Worm (Caenorhabditis elegans): ENCODE measurements around the gene sqv-3.

The sqv-3 gene

ce11 chrIII:9824330-9824934, 44.3 kb upstream of the sqv-3 start, which contains the start of gene lin-52:
Gene lin-52, minus strand, starts transcription at chrIII:9824750.
- peak; percentile 87 for TF ChIP-seq ama-1 (optimal IDR thresholded peaks at IDR 0.05)
- no peak for TF ChIP-seq ceh-63 (GFP tag; optimal IDR thresholded peaks at IDR 0.05)
- no peak for TF ChIP-seq efl-3 (GFP tag; optimal IDR thresholded peaks at IDR 0.05)
- TF ChIP-seq elt-2 (tag; optimal IDR thresholded peaks at IDR 0.05), result peak; percentile 11
- TF ChIP-seq nhr-47 (tag; optimal IDR thresholded peaks at IDR 0.05), result peak; percentile 38
- TF ChIP-seq nhr-85 (tag), result peak; percentile 81
- TF ChIP-seq grh-1 (GFP tag; IDR thresholded peaks at IDR 0.05), result 0 out of 2 replicates have a peak, but pooled peaks have one; percentile 9
- peak; percentile 31 for TF ChIP-seq nhr-20 (tag; optimal IDR thresholded peaks at IDR 0.05)
- peak; percentile 8 for TF ChIP-seq lin-13 (GFP tag; optimal IDR thresholded peaks at IDR 0.05)
- 0 out of 2 replicates have a peak, but pooled peaks have one; percentile 4 for TF ChIP-seq nhr-19 (GFP tag; conservative IDR thresholded peaks at IDR 0.05)
- no peak for TF ChIP-seq ceh-82 (tag; optimal IDR thresholded peaks at IDR 0.05)
- no peak for TF ChIP-seq hpl-2 (GFP tag; optimal IDR thresholded peaks at IDR 0.05)
- TF ChIP-seq nhr-90 (tag; optimal IDR thresholded peaks at IDR 0.05; ENCODE audit: poor library complexity), result peak; percentile 43
- TF ChIP-seq nhr-71 (tag; optimal IDR thresholded peaks at IDR 0.05), result peak; percentile 61

DNA sequence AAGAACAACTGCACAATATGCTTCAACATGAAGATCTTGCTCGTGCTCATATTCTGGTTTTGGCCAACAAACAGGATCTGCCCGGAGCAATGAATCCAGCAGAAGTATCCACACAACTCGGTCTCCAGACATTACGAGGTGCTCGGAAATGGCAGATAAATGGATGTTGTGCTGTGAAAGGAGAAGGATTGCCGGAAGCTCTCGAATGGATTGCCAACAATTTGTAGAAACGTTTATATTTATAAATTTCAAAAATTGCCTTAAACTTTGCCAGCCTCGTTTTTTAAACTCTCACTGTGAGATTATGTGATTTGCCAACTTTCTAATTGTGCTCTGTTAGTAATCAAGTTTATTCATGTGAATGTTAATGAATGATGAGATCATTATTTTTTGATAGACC, 43.6 kb upstream of the sqv-3 start:
- TF ChIP-seq nhr-85 (tag) (peak; percentile 51), pqm-1 (tag; optimal IDR thresholded peaks at IDR 0.05) (no peak)

- TF ChIP-seq tbx-2 (tag; optimal IDR thresholded peaks at IDR 0.05), result no peak
- TF ChIP-seq snpc-4 (tag; optimal IDR thresholded peaks at IDR 0.05), result no peak
- TF ChIP-seq tlp-1 (tag; optimal IDR thresholded peaks at IDR 0.05), result no peak
- TF ChIP-seq aly-2 (tag; optimal IDR thresholded peaks at IDR 0.05), result no peak
- no peak for TF ChIP-seq mdl-1 (tag; optimal IDR thresholded peaks at IDR 0.05)
- TF ChIP-seq blmp-1 (tag; optimal IDR thresholded peaks at IDR 0.05), result no peak
- no peak for TF ChIP-seq nhr-76 (tag; optimal IDR thresholded peaks at IDR 0.05)
- TF ChIP-seq rnt-1 (tag; optimal IDR thresholded peaks at IDR 0.05), result no peak
- TF ChIP-seq nhr-19 (GFP tag; conservative IDR thresholded peaks at IDR 0.05), result no peak
- no peak for TF ChIP-seq lin-39 (tag; optimal IDR thresholded peaks at IDR 0.05)
- no peak for TF ChIP-seq lir-3 (tag; optimal IDR thresholded peaks at IDR 0.05; ENCODE audit: poor library complexity)
- no peak for TF ChIP-seq swsn-7 (tag; optimal IDR thresholded peaks at IDR 0.05)
- no peak for TF ChIP-seq pqm-1 (tag; optimal IDR thresholded peaks at IDR 0.05)
- TF ChIP-seq nhr-71 (tag; optimal IDR thresholded peaks at IDR 0.05), result no peak
- TF ChIP-seq egl-13 (tag; optimal IDR thresholded peaks at IDR 0.05), result no peak
- TF ChIP-seq irx-1 (tag; optimal IDR thresholded peaks at IDR 0.05), result no peak
Observed at ce11 chrIII:9822942-9823341, 42.8 kb upstream of the sqv-3 start, which contains the start of gene arl-5. Gene arl-5, plus strand, starts transcription at chrIII:9823242.

- TF ChIP-seq lin-35 (GFP tag; optimal IDR thresholded peaks at IDR 0.05), result peak; percentile 71 to 85
- peak; percentile 91 for TF ChIP-seq lin-14 (GFP tag; optimal IDR thresholded peaks at IDR 0.05)
- peak; percentile 73 to 80 for TF ChIP-seq lsy-2 (tag; optimal IDR thresholded peaks at IDR 0.05)
- peak; percentile 35 for TF ChIP-seq unc-86 (tag; optimal IDR thresholded peaks at IDR 0.05)
- peak; percentile 69 for TF ChIP-seq nhr-47 (tag; optimal IDR thresholded peaks at IDR 0.05)
- peak; percentile 39 for TF ChIP-seq lin-13 (GFP tag; optimal IDR thresholded peaks at IDR 0.05)
- TF ChIP-seq ztf-4 (tag; optimal IDR thresholded peaks at IDR 0.05), result peak; percentile 51
- TF ChIP-seq Y116A8C.19 (tag; optimal IDR thresholded peaks at IDR 0.05; ENCODE audit: borderline replicate concordance), result no peak
- peak; percentile 79 for TF ChIP-seq C16A3.4 (tag; optimal IDR thresholded peaks at IDR 0.05)
- no peak for TF ChIP-seq hlh-17 (GFP tag; optimal IDR thresholded peaks at IDR 0.05; ENCODE audit: borderline replicate concordance)
- no peak for TF ChIP-seq ceh-88 (GFP tag; IDR thresholded peaks at IDR 0.05)
- no peak for TF ChIP-seq nhr-237 (tag; optimal IDR thresholded peaks at IDR 0.05)
- peak; percentile 81 for TF ChIP-seq nhr-71 (tag; optimal IDR thresholded peaks at IDR 0.05)
- no peak for TF ChIP-seq ztf-11 (tag; optimal IDR thresholded peaks at IDR 0.05)
- no peak for TF ChIP-seq grh-1 (GFP tag; IDR thresholded peaks at IDR 0.05)
- peak; percentile 69 for TF ChIP-seq xbp-1 (tag; optimal IDR thresholded peaks at IDR 0.05)
- peak; percentile 86 for TF ChIP-seq tbx-2 (tag; optimal IDR thresholded peaks at IDR 0.05)
- no peak for TF ChIP-seq mef-2 (tag; optimal IDR thresholded peaks at IDR 0.05)
- no peak for TF ChIP-seq unc-62 (GFP tag; optimal IDR thresholded peaks at IDR 0.05)
- peak; percentile 80 for TF ChIP-seq nhr-20 (tag; optimal IDR thresholded peaks at IDR 0.05)
- peak; percentile 60 to 69 for TF ChIP-seq efl-1 (optimal IDR thresholded peaks at IDR 0.05)
- TF ChIP-seq efl-1 (GFP tag; optimal IDR thresholded peaks at IDR 0.05 in 1 of 2), result peak; percentile 71 to 96
- TF ChIP-seq mab-9 (GFP tag; IDR thresholded peaks at IDR 0.05), result peak; percentile 73
- peak in 2 of 6 experiments; percentile 30 to 48 for TF ChIP-seq elt-3 (tag; optimal IDR thresholded peaks at IDR 0.05)
- TF ChIP-seq elt-2 (tag; optimal IDR thresholded peaks at IDR 0.05), result peak; percentile 10
Observed at ce11 chrIII:9818763-9819162, 38.6 kb upstream of the sqv-3 start, which contains the start of gene panl-3. Gene panl-3, plus strand, starts transcription at chrIII:9819056.

All from whole organism, L1 larva.